Fruit fly (Drosophila melanogaster): Measurements from ENCODE around the gene CG12111.

The CG12111 gene

dm6 chrX:8560087-8560999 is 10.4 kb downstream of the CG12111 start, which contains the start of the genes CG12112 and Trf4-1 (continued):
- peak; percentile 69 for TF ChIP-seq CG1603 (tag; optimal IDR thresholded peaks at IDR 0.05)
- no peak for TF ChIP-seq Sox100B (GFP tag; optimal IDR thresholded peaks at IDR 0.05)
- TF ChIP-seq Neu2 (GFP tag; optimal IDR thresholded peaks at IDR 0.05; ENCODE audit: borderline replicate concordance), result no peak
- peak; percentile 8 for TF ChIP-seq grn (GFP tag; optimal IDR thresholded peaks at IDR 0.05)
- peak; percentile 5 for TF ChIP-seq CG9817 (tag; optimal IDR thresholded peaks at IDR 0.05)
- TF ChIP-seq CTCF (GFP tag; optimal IDR thresholded peaks at IDR 0.05), result peak; percentile 46
- peak; percentile 31 for TF ChIP-seq psq (GFP tag; optimal IDR thresholded peaks at IDR 0.05)
- TF ChIP-seq CG13123 (GFP tag; optimal IDR thresholded peaks at IDR 0.05), result no peak

dm6 chrX:8558762-8559172 is 12.0 kb downstream of the CG12111 start, which contains the start of gene IntS4:
TSS of gene IntS4 (minus strand) at chrX:8558781.
- TF ChIP-seq CG16863 (GFP tag; optimal IDR thresholded peaks at IDR 0.05) (no peak), zfh1 (GFP tag; IDR thresholded peaks at IDR 0.05) (peak; percentile 50; the same call in 1 of the 3 replicates), CG6175 (GFP tag; IDR thresholded peaks at IDR 0.05) (no peak), cas (GFP tag; IDR thresholded peaks at IDR 0.05) (peak; percentile 56; the same call in 1 of the 2 replicates), cg (GFP tag; optimal IDR thresholded peaks at IDR 0.05) (no peak), CG13296 (GFP tag; optimal IDR thresholded peaks at IDR 0.05) (peak; percentile 55), CG8944 (GFP tag; optimal IDR thresholded peaks at IDR 0.05) (peak; percentile 12), B-H1 (GFP tag; IDR thresholded peaks at IDR 0.05) (no peak), CG1603 (tag; optimal IDR thresholded peaks at IDR 0.05) (no peak), CG8359 (GFP tag; optimal IDR thresholded peaks at IDR 0.05; ENCODE audit: borderline replicate concordance) (no peak), gcm2 (GFP tag; optimal IDR thresholded peaks at IDR 0.05) (peak; percentile 50), pb (GFP tag; optimal IDR thresholded peaks at IDR 0.05) (no peak), CG34422 (GFP tag; IDR thresholded peaks at IDR 0.05) (peak; percentile 41; the same call in 1 of the 3 replicates), ewg (GFP tag; optimal IDR thresholded peaks at IDR 0.05) (no peak), gsb (GFP tag; IDR thresholded peaks at IDR 0.05) (no peak), CG18764 (GFP tag; optimal IDR thresholded peaks at IDR 0.05) (peak; percentile 54), CG9876 (GFP tag; optimal IDR thresholded peaks at IDR 0.05) (no peak), dan (GFP tag; IDR thresholded peaks at IDR 0.05) (no peak), tll (GFP tag; optimal IDR thresholded peaks at IDR 0.05) (no peak), CG1602 (GFP tag; optimal IDR thresholded peaks at IDR 0.05) (peak; percentile 46), lbe (GFP tag; optimal IDR thresholded peaks at IDR 0.05) (peak; percentile 75), CG15269 (tag; optimal IDR thresholded peaks at IDR 0.05) (no peak), vvl (GFP tag; IDR thresholded peaks at IDR 0.05) (0 out of 2 replicates have a peak, but pooled peaks have one; percentile 50), kah (GFP tag; optimal IDR thresholded peaks at IDR 0.05) (no peak), dysf (GFP tag; IDR thresholded peaks at IDR 0.05) (peak; percentile 63; the same call in 2 of the 3 replicates), CG16813 (GFP tag; IDR thresholded peaks at IDR 0.05; ENCODE audit: partially characterized antibody) (peak; percentile 96), CG2129 (GFP tag; IDR thresholded peaks at IDR 0.05; ENCODE audit: partially characterized antibody) (peak; percentile 89), CG9437 (GFP tag; optimal IDR thresholded peaks at IDR 0.05) (no peak), CG7963 (GFP tag; IDR thresholded peaks at IDR 0.05; ENCODE audit: partially characterized antibody) (peak; percentile 77), hb (GFP tag; IDR thresholded peaks at IDR 0.05; ENCODE audit: partially characterized antibody) (peak; percentile 87), Lpt (GFP tag; optimal IDR thresholded peaks at IDR 0.05) (no peak), eyg (GFP tag; optimal IDR thresholded peaks at IDR 0.05) (no peak), CG30020 (tag; optimal IDR thresholded peaks at IDR 0.05) (peak; percentile 63), bbx (GFP tag; IDR thresholded peaks at IDR 0.05; ENCODE audit: partially characterized antibody) (peak; percentile 86), so (GFP tag; IDR thresholded peaks at IDR 0.05) (no peak), gsb-n (tag; optimal IDR thresholded peaks at IDR 0.05) (peak; percentile 59), Dll (GFP tag; IDR thresholded peaks at IDR 0.05; ENCODE audit: partially characterized antibody) (peak; percentile 98), Eip74EF (GFP tag; optimal IDR thresholded peaks at IDR 0.05) (no peak), CG9797 (GFP tag; optimal IDR thresholded peaks at IDR 0.05) (peak; percentile 50), CG11504 (tag; optimal IDR thresholded peaks at IDR 0.05) (no peak)

Data from whole organism, embryonic.